Worm (Caenorhabditis elegans) whole organism, L2 larva: Measurements from ENCODE around the gene dars-2.

ENCODE experiments used
- C34F6.9 ChIP-seq: fragments of 150-350 bp; optimal IDR thresholded peaks from 2 replicates; lab custom pipeline; 2014; ENCODE audit warnings: missing biosample characterization, missing genetic modification characterization
- blmp-1 ChIP-seq: sonication (generic microtip); optimal IDR thresholded peaks from 2 replicates; lab custom pipeline; 2017; ENCODE audit warnings: missing genetic modification characterization, mild to moderate bottlenecking, missing compliant biosample characterization, antibody characterized with exemption, moderate library complexity; ENCODE audit not compliant: insufficient read depth
- crh-2 ChIP-seq: sonication (generic microtip); optimal IDR thresholded peaks from 2 replicates; lab custom pipeline; 2017; ENCODE audit warnings: missing biosample characterization, missing genetic modification characterization
- fos-1 ChIP-seq: fragments of 150-350 bp; optimal IDR thresholded peaks from 2 replicates; lab custom pipeline; 2014; ENCODE audit warnings: missing biosample characterization, missing genetic modification characterization
- lin-13 ChIP-seq: fragments of 150-350 bp; optimal IDR thresholded peaks from 2 replicates; lab custom pipeline; 2014; ENCODE audit warnings: missing biosample characterization, missing genetic modification reagents, missing genetic modification characterization
- lsy-2 ChIP-seq, 2 experiments: fragments of 150-350 bp in 1 of 2; sonication (generic microtip) in 1 of 2; optimal IDR thresholded peaks; 2 replicates each; lab custom pipeline; 2014 to 2017; ENCODE audit warnings: missing biosample characterization in 2 of 2, missing genetic modification characterization in 2 of 2
- nhr-12 ChIP-seq: fragments of 150-350 bp; optimal IDR thresholded peaks from 2 replicates; lab custom pipeline; 2014; ENCODE audit warnings: missing biosample characterization, missing genetic modification characterization
- nhr-129 ChIP-seq: fragments of 150-350 bp; optimal IDR thresholded peaks from 2 replicates; lab custom pipeline; 2014; ENCODE audit warnings: missing biosample characterization, missing genetic modification characterization
- nhr-25 ChIP-seq: fragments of 150-350 bp; sonication (generic microtip); optimal IDR thresholded peaks from 3 replicates; lab custom pipeline; 2014; ENCODE audit warnings: missing biosample characterization, missing genetic modification characterization
- skn-1 ChIP-seq: sonication (generic microtip); optimal IDR thresholded peaks from 2 replicates; lab custom pipeline; 2017; ENCODE audit warnings: missing biosample characterization, missing genetic modification characterization
- sma-9 ChIP-seq, 2 experiments: fragments of 150-350 bp in 1 of 2; sonication (generic microtip) in 1 of 2; optimal IDR thresholded peaks; 2 replicates each; lab custom pipeline; 2014 to 2016; ENCODE audit warnings: missing genetic modification characterization in 2 of 2, mild to moderate bottlenecking in 1 of 2, missing biosample characterization in 1 of 2, missing compliant biosample characterization in 1 of 2, missing genetic modification reagents in 1 of 2, moderate library complexity in 1 of 2
- unc-55 ChIP-seq: fragments of 150-350 bp; sonication (generic microtip); optimal IDR thresholded peaks from 3 replicates; lab custom pipeline; 2014; ENCODE audit warnings: missing biosample characterization, missing genetic modification reagents, missing genetic modification characterization

Gene dars-2

ce11 chrV:12100794-12101343, 52.3 kb downstream of the dars-2 start, which contains the start of gene nhr-154:
Gene nhr-154 (plus strand): TSS chrV:12101293.
- TF ChIP-seq nhr-25 (peak; percentile 22), C34F6.9 (peak; percentile 65), crh-2 (tag; lab: Kevin White, UChicago) (peak; percentile 42), lsy-2 (tag; optimal IDR thresholded peaks at IDR 0.05; lab: Kevin White, UChicago) (peak in 1 of 2 experiments; percentile 50), lin-13 (GFP tag; lab: Kevin White, UChicago) (no peak), skn-1 (peak; percentile 45), nhr-129 (peak; percentile 25), fos-1 (tag; lab: Kevin White, UChicago) (peak; percentile 23), blmp-1 (tag; lab: Kevin White, UChicago) (no peak), unc-55 (GFP tag; lab: Kevin White, UChicago) (peak; percentile 74), sma-9 (GFP tag; optimal IDR thresholded peaks at IDR 0.05; lab: Kevin White, UChicago) (peak; percentile 72), sma-9 (tag; optimal IDR thresholded peaks at IDR 0.05; lab: Kevin White, UChicago) (no peak), nhr-12 (tag; lab: Kevin White, UChicago) (no peak)
